Worm (Caenorhabditis elegans) whole organism, L4/young adult: ENCODE results near the gene T12D8.9.

ENCODE experiments used
- W03F9.2 ChIP-seq: fragments of 150-350 bp; optimal IDR thresholded peaks from 2 replicates; lab custom pipeline; 2014; ENCODE audit warnings: missing biosample characterization, missing genetic modification characterization
- dao-5 ChIP-seq: sonication (generic microtip); optimal IDR thresholded peaks from 2 replicates; lab custom pipeline; 2016; ENCODE audit warnings: missing genotype, missing genetic modification characterization, moderate library complexity, missing compliant biosample characterization
- him-1 ChIP-seq: sonication (generic microtip); optimal IDR thresholded peaks from 2 replicates; lab custom pipeline; 2016; ENCODE audit warnings: missing genotype, missing genetic modification reagents, missing genetic modification characterization, missing compliant biosample characterization

Gene T12D8.9

ce11 chrIII:13616793-13617192 lies at the start of gene T12D8.9:
TSS of gene T12D8.9 (plus strand) at chrIII:13617104.
- TF ChIP-seq dao-5 (tag; lab: Kevin White, UChicago) (no peak), him-1 (tag; lab: Kevin White, UChicago) (no peak), W03F9.2 (no peak)

- TF ChIP-seq him-1 (tag; lab: Kevin White, UChicago) (no peak), W03F9.2 (no peak), dao-5 (tag; lab: Kevin White, UChicago) (no peak)
These were observed 46.6 kb upstream of the T12D8.9 start, which contains the start of gene exc-12 for ce11 chrIII:13570347-13570746. TSS of gene exc-12 (minus strand) at chrIII:13570447.

ce11 chrIII:13575610-13576232 lies 41.2 kb upstream of the T12D8.9 start, which contains the start of gene osm-7:
TSS of gene osm-7 (plus strand) at chrIII:13576182.
- TF ChIP-seq dao-5 (tag; lab: Kevin White, UChicago) (no peak), W03F9.2 (no peak), him-1 (tag; lab: Kevin White, UChicago) (no peak)

- TF ChIP-seq W03F9.2 (no peak), him-1 (tag; lab: Kevin White, UChicago) (no peak), dao-5 (tag; lab: Kevin White, UChicago) (no peak)
These were observed 36.8 kb upstream of the T12D8.9 start for ce11 chrIII:13580076-13580475.

ce11 chrIII:13580538-13580937 lies 36.4 kb upstream of the T12D8.9 start, which contains the start of gene T05D4.5:
TSS of gene T05D4.5 (plus strand) at chrIII:13580838.
- TF ChIP-seq dao-5 (tag; lab: Kevin White, UChicago) (no peak), W03F9.2 (no peak), him-1 (tag; lab: Kevin White, UChicago) (no peak)

ce11 chrIII:13581727-13582126 lies 35.2 kb upstream of the T12D8.9 start:
- TF ChIP-seq him-1 (tag; lab: Kevin White, UChicago), result no peak
- TF ChIP-seq dao-5 (tag; lab: Kevin White, UChicago), result no peak
- TF ChIP-seq W03F9.2, result no peak

- TF ChIP-seq dao-5 (tag; lab: Kevin White, UChicago), result no peak
- TF ChIP-seq him-1 (tag; lab: Kevin White, UChicago), result no peak
These were observed 16.6 kb upstream of the T12D8.9 start for ce11 chrIII:13600254-13600653.

- no peak for TF ChIP-seq dao-5 (tag; lab: Kevin White, UChicago)
- TF ChIP-seq W03F9.2, result no peak
- TF ChIP-seq him-1 (tag; lab: Kevin White, UChicago), result no peak
These were observed 12.1 kb upstream of the T12D8.9 start for ce11 chrIII:13604834-13605233.

- TF ChIP-seq dao-5 (tag; lab: Kevin White, UChicago), result peak; percentile 34
- no peak for TF ChIP-seq him-1 (tag; lab: Kevin White, UChicago)
- TF ChIP-seq W03F9.2, result no peak
These were observed 10.8 kb upstream of the T12D8.9 start, which contains the start of gene act-5 for ce11 chrIII:13606016-13606530. TSS of gene act-5 (minus strand) at chrIII:13606066.

ce11 chrIII:13606865-13607264 lies 10.0 kb upstream of the T12D8.9 start:
- TF ChIP-seq W03F9.2, result no peak
- no peak for TF ChIP-seq dao-5 (tag; lab: Kevin White, UChicago)
- no peak for TF ChIP-seq him-1 (tag; lab: Kevin White, UChicago)

ce11 chrIII:13607833-13608232 lies 9.1 kb upstream of the T12D8.9 start, which contains the start of gene shpk-1:
TSS of gene shpk-1 (plus strand) at chrIII:13608020.
- no peak for TF ChIP-seq him-1 (tag; lab: Kevin White, UChicago)

ce11 chrIII:13614206-13614605 lies 2.7 kb upstream of the T12D8.9 start:
- no peak for TF ChIP-seq him-1 (tag; lab: Kevin White, UChicago)
- no peak for TF ChIP-seq W03F9.2

- TF ChIP-seq him-1 (tag; lab: Kevin White, UChicago) (no peak), W03F9.2 (no peak), dao-5 (tag; lab: Kevin White, UChicago) (no peak)
These were observed 2.2 kb upstream of the T12D8.9 start for ce11 chrIII:13614751-13615150.

ce11 chrIII:13615530-13615929 lies 1.4 kb upstream of the T12D8.9 start:
- TF ChIP-seq W03F9.2, result no peak
- no peak for TF ChIP-seq him-1 (tag; lab: Kevin White, UChicago)
- TF ChIP-seq dao-5 (tag; lab: Kevin White, UChicago), result no peak

- TF ChIP-seq dao-5 (tag; lab: Kevin White, UChicago) (no peak), him-1 (tag; lab: Kevin White, UChicago) (no peak), W03F9.2 (no peak)
These were observed 4.1 kb downstream of the T12D8.9 start for ce11 chrIII:13621012-13621411.
